Fruit fly (Drosophila melanogaster) whole organism, embryonic: ENCODE data around the gene CG17118.
A peak's percentile ranks its signal among the peaks of the same experiment; 100 is the strongest.

Experiments used
- Awh ChIP-seq: fragments of 200-800 bp; sonication (Bioruptor generic); IDR thresholded peaks from 2 replicates; pipeline ENCODE4, ENCODE4 v1.3.6; 2022; ENCODE audit warnings: missing biosample characterization, missing genetic modification characterization
- Blimp-1 ChIP-seq: fragments of 200-800 bp; sonication (Bioruptor generic); optimal IDR thresholded peaks from 3 replicates; lab custom pipeline; 2018; ENCODE audit warnings: missing biosample characterization, missing genetic modification characterization, mild to moderate bottlenecking, moderate library complexity, missing genetic modification reagents
- Bteb2 ChIP-seq: fragments of 200-800 bp; sonication (Bioruptor generic); optimal IDR thresholded peaks from 2 replicates; lab custom pipeline; 2016; ENCODE audit warnings: missing biosample characterization, missing genetic modification characterization
- CG11456 ChIP-seq: fragments of 200-800 bp; sonication (Bioruptor generic); IDR thresholded peaks from 3 replicates; pipeline ENCODE4 v1.3.6; 2022; ENCODE audit warnings: missing biosample characterization, missing genetic modification characterization
- CG11504 ChIP-seq: fragments of 200-800 bp; sonication (Bioruptor generic); optimal IDR thresholded peaks from 3 replicates; lab custom pipeline; 2019; ENCODE audit warnings: missing biosample characterization, mild to moderate bottlenecking, missing genetic modification characterization, moderate library complexity
- CG11560 ChIP-seq: fragments of 200-800 bp; sonication (Bioruptor generic); IDR thresholded peaks from 3 replicates; pipeline ENCODE4 v1.3.6; 2022; ENCODE audit warnings: missing biosample characterization, missing genetic modification characterization
- CG11696 ChIP-seq: fragments of 200-800 bp; sonication (Bioruptor generic); IDR thresholded peaks from 2 replicates; pipeline ENCODE4 v1.3.6; 2022; ENCODE audit warnings: missing biosample characterization, missing genetic modification characterization
- CG12236 ChIP-seq: fragments of 200-800 bp; sonication (Bioruptor generic); optimal IDR thresholded peaks from 2 replicates; lab custom pipeline; 2016; ENCODE audit warnings: missing biosample characterization, missing genetic modification characterization
- CG15073 ChIP-seq: fragments of 200-800 bp; sonication (Bioruptor generic); optimal IDR thresholded peaks from 2 replicates; lab custom pipeline; 2016; ENCODE audit warnings: missing biosample characterization, missing genetic modification characterization
- CG1529 ChIP-seq: fragments of 200-800 bp; sonication (Bioruptor generic); optimal IDR thresholded peaks from 3 replicates; lab custom pipeline; 2018; ENCODE audit warnings: missing biosample characterization, missing genetic modification characterization
- CG15514 ChIP-seq: fragments of 200-800 bp; sonication (Bioruptor generic); optimal IDR thresholded peaks from 3 replicates; lab custom pipeline; 2017; ENCODE audit warnings: missing biosample characterization, missing genetic modification characterization, mild to moderate bottlenecking, moderate library complexity, missing genetic modification reagents
- CG1603 ChIP-seq: fragments of 200-800 bp; sonication (Bioruptor generic); optimal IDR thresholded peaks from 2 replicates; lab custom pipeline; 2019; ENCODE audit warnings: missing biosample characterization, mild to moderate bottlenecking, missing genetic modification characterization, moderate library complexity
- CG17829 ChIP-seq: fragments of 200-800 bp; optimal IDR thresholded peaks from 2 replicates; lab custom pipeline; 2019; ENCODE audit warnings: missing biosample characterization, mild to moderate bottlenecking, missing genetic modification characterization, moderate library complexity
- CG17912 ChIP-seq: fragments of 200-800 bp; sonication (Bioruptor generic); optimal IDR thresholded peaks from 2 replicates; lab custom pipeline; 2018; ENCODE audit warnings: missing biosample characterization, mild to moderate bottlenecking, missing genetic modification characterization
- CG2199 ChIP-seq: fragments of 200-800 bp; sonication (Bioruptor generic); IDR thresholded peaks from 3 replicates; pipeline ENCODE4 v1.3.6; 2022; ENCODE audit warnings: missing biosample characterization, missing genetic modification characterization
- CG2678 ChIP-seq: fragments of 200-800 bp; sonication (Bioruptor generic); optimal IDR thresholded peaks from 3 replicates; lab custom pipeline; 2019; ENCODE audit warnings: missing biosample characterization, mild to moderate bottlenecking, missing genetic modification characterization, moderate library complexity
- CG34422 ChIP-seq: fragments of 200-800 bp; sonication (Bioruptor generic); IDR thresholded peaks from 3 replicates; pipeline ENCODE4 v1.3.6; 2022; ENCODE audit warnings: missing biosample characterization, missing genetic modification characterization
- CG3726 ChIP-seq: fragments of 200-800 bp; sonication (Bioruptor generic); IDR thresholded peaks from 3 replicates; pipeline ENCODE4, ENCODE4 v1.3.6; 2022; ENCODE audit warnings: missing biosample characterization, missing genetic modification characterization
- CG43689 ChIP-seq: fragments of 200-800 bp; sonication (Bioruptor generic); IDR thresholded peaks from 2 replicates; pipeline ENCODE4 v1.3.6; 2022; ENCODE audit warnings: missing biosample characterization, missing genetic modification characterization
- CG4820 ChIP-seq: fragments of 200-800 bp; sonication (Bioruptor generic); optimal IDR thresholded peaks from 3 replicates; lab custom pipeline; 2016; ENCODE audit warnings: missing biosample characterization, missing genetic modification characterization
- CG5245 ChIP-seq: fragments of 200-800 bp; sonication (Bioruptor generic); optimal IDR thresholded peaks from 3 replicates; lab custom pipeline; 2016; ENCODE audit warnings: missing biosample characterization, missing genetic modification characterization
- CG7839 ChIP-seq: fragments of 200-800 bp; sonication (Bioruptor generic); optimal IDR thresholded peaks from 3 replicates; lab custom pipeline; 2018; ENCODE audit warnings: missing biosample characterization, mild to moderate bottlenecking, missing genetic modification characterization, moderate library complexity
- CG7928 ChIP-seq: fragments of 200-800 bp; sonication (Bioruptor generic); optimal IDR thresholded peaks from 2 replicates; lab custom pipeline; 2017; ENCODE audit warnings: missing biosample characterization, mild to moderate bottlenecking, missing genetic modification characterization
- CG7963 ChIP-seq: fragments of 200-800 bp; sonication (Bioruptor generic); IDR thresholded peaks from 3 replicates; pipeline ENCODE4 v1.3.6; 2022; ENCODE audit warnings: missing biosample characterization, missing genetic modification characterization; ENCODE audit not compliant: partially characterized antibody
- CG8924 ChIP-seq: fragments of 200-800 bp; optimal IDR thresholded peaks from 3 replicates; lab custom pipeline; 2019; ENCODE audit warnings: missing biosample characterization, mild to moderate bottlenecking, missing genetic modification characterization, moderate library complexity
- Chrac-16 ChIP-seq: fragments of 200-800 bp; sonication (Bioruptor generic); optimal IDR thresholded peaks from 3 replicates; lab custom pipeline; 2016; ENCODE audit warnings: missing biosample characterization, missing genetic modification characterization
- CkIIα-i1 ChIP-seq: fragments of 200-800 bp; sonication (Bioruptor generic); IDR thresholded peaks from 2 replicates; pipeline ENCODE4 v1.3.6; 2022; ENCODE audit warnings: missing biosample characterization, missing genetic modification characterization
- D19B ChIP-seq: fragments of 200-800 bp; sonication (Bioruptor generic); optimal IDR thresholded peaks from 2 replicates; lab custom pipeline; 2017; ENCODE audit warnings: missing biosample characterization, mild to moderate bottlenecking, missing genetic modification characterization
- Dad ChIP-seq: fragments of 200-800 bp; sonication (Bioruptor generic); optimal IDR thresholded peaks from 3 replicates; lab custom pipeline; 2016; ENCODE audit warnings: missing biosample characterization, missing genetic modification characterization
- Dp ChIP-seq: fragments of 200-800 bp; sonication (Bioruptor generic); optimal IDR thresholded peaks from 2 replicates; lab custom pipeline; 2018; ENCODE audit warnings: missing biosample characterization, mild to moderate bottlenecking, missing genetic modification characterization, moderate library complexity
- E2f1 ChIP-seq: fragments of 200-800 bp; sonication (Bioruptor generic); IDR thresholded peaks from 2 replicates; pipeline ENCODE4 v1.3.6; 2022; ENCODE audit warnings: missing biosample characterization, missing genetic modification characterization
- HLH54F ChIP-seq: fragments of 200-800 bp; sonication (Bioruptor generic); optimal IDR thresholded peaks from 3 replicates; lab custom pipeline; 2016; ENCODE audit warnings: missing biosample characterization, missing genetic modification characterization
- MTF-1 ChIP-seq: fragments of 200-800 bp; sonication (Bioruptor generic); optimal IDR thresholded peaks from 2 replicates; lab custom pipeline; 2018; ENCODE audit warnings: missing biosample characterization, mild to moderate bottlenecking, missing genetic modification characterization, borderline replicate concordance
- Med ChIP-seq: fragments of 200-800 bp; sonication (Bioruptor generic); peaks from one replicate; lab custom pipeline; 2016; ENCODE audit warnings: missing biosample characterization, missing genetic modification characterization, mild to moderate bottlenecking, inconsistent platforms, moderate library complexity
- Mrtf ChIP-seq: fragments of 200-800 bp; sonication (Bioruptor generic); IDR thresholded peaks from 3 replicates; pipeline ENCODE4 v1.3.6; 2022; ENCODE audit warnings: missing biosample characterization, missing genetic modification characterization
- Oli ChIP-seq: fragments of 200-800 bp; sonication (Bioruptor generic); optimal IDR thresholded peaks from 2 replicates; lab custom pipeline; 2018; ENCODE audit warnings: missing biosample characterization, mild to moderate bottlenecking, missing genetic modification characterization, moderate library complexity
- Side ChIP-seq: fragments of 200-800 bp; sonication (Bioruptor generic); optimal IDR thresholded peaks from 2 replicates; lab custom pipeline; 2016; ENCODE audit warnings: missing biosample characterization, missing genetic modification characterization
- aop ChIP-seq: fragments of 200-800 bp; sonication (Bioruptor generic); IDR thresholded peaks from 2 replicates; pipeline ENCODE4 v1.3.6; 2022; ENCODE audit warnings: missing biosample characterization, missing genetic modification characterization
- bigmax ChIP-seq: fragments of 200-800 bp; sonication (Bioruptor generic); optimal IDR thresholded peaks from 2 replicates; lab custom pipeline; 2018; ENCODE audit warnings: missing biosample characterization, mild to moderate bottlenecking, missing genetic modification characterization
- cas ChIP-seq: fragments of 200-800 bp; sonication (Bioruptor generic); IDR thresholded peaks from 2 replicates; pipeline ENCODE4 v1.3.6; 2022; ENCODE audit warnings: missing biosample characterization, missing genetic modification characterization
- caup ChIP-seq: fragments of 200-800 bp; sonication (Bioruptor generic); optimal IDR thresholded peaks from 3 replicates; lab custom pipeline; 2017; ENCODE audit warnings: missing biosample characterization, mild to moderate bottlenecking, missing genetic modification characterization, moderate library complexity; ENCODE audit not compliant: severe bottlenecking
- da ChIP-seq: fragments of 200-800 bp; sonication (Bioruptor generic); optimal IDR thresholded peaks from 2 replicates; lab custom pipeline; 2016; ENCODE audit warnings: missing biosample characterization, missing genetic modification characterization
- dimm ChIP-seq: fragments of 200-800 bp; sonication (Bioruptor generic); IDR thresholded peaks from 2 replicates; pipeline ENCODE4 v1.3.6; 2022; ENCODE audit warnings: missing biosample characterization, missing genetic modification characterization
- dm ChIP-seq: fragments of 200-800 bp; sonication (Bioruptor generic); optimal IDR thresholded peaks from 3 replicates; lab custom pipeline; 2016; ENCODE audit warnings: missing biosample characterization, missing genetic modification characterization
- gcm ChIP-seq: fragments of 200-800 bp; sonication (Bioruptor generic); optimal IDR thresholded peaks from 2 replicates; lab custom pipeline; 2019; ENCODE audit warnings: missing biosample characterization, mild to moderate bottlenecking, missing genetic modification characterization, moderate library complexity
- gt ChIP-seq: fragments of 200-800 bp; sonication (Bioruptor generic); IDR thresholded peaks from 2 replicates; pipeline ENCODE4 v1.3.6; 2022; ENCODE audit warnings: missing biosample characterization, missing genetic modification characterization
- knrl ChIP-seq: fragments of 200-800 bp; sonication (Bioruptor generic); IDR thresholded peaks from 3 replicates; pipeline ENCODE4 v1.3.6; 2022; ENCODE audit warnings: missing biosample characterization, missing genetic modification characterization; ENCODE audit not compliant: partially characterized antibody
- luna ChIP-seq: fragments of 200-800 bp; sonication (Bioruptor generic); optimal IDR thresholded peaks from 2 replicates; lab custom pipeline; 2016; ENCODE audit warnings: missing biosample characterization, missing genetic modification characterization
- ranshi ChIP-seq: fragments of 200-800 bp; sonication (Bioruptor generic); IDR thresholded peaks from 2 replicates; pipeline ENCODE4 v1.3.6; 2022; ENCODE audit warnings: missing biosample characterization, missing genetic modification characterization
- scrt ChIP-seq: fragments of 200-800 bp; sonication (Bioruptor generic); optimal IDR thresholded peaks from 2 replicates; lab custom pipeline; 2018; ENCODE audit warnings: missing biosample characterization, mild to moderate bottlenecking, missing genetic modification characterization, moderate library complexity
- trh ChIP-seq: fragments of 200-800 bp; sonication (Bioruptor generic); optimal IDR thresholded peaks from 2 replicates; lab custom pipeline; 2016; ENCODE audit warnings: missing biosample characterization, missing genetic modification characterization
- vvl ChIP-seq: fragments of 200-800 bp; sonication (Bioruptor generic); IDR thresholded peaks from 2 replicates; pipeline ENCODE4 v1.3.6; 2022; ENCODE audit warnings: missing biosample characterization, missing genetic modification characterization

The CG17118 gene

DNA sequence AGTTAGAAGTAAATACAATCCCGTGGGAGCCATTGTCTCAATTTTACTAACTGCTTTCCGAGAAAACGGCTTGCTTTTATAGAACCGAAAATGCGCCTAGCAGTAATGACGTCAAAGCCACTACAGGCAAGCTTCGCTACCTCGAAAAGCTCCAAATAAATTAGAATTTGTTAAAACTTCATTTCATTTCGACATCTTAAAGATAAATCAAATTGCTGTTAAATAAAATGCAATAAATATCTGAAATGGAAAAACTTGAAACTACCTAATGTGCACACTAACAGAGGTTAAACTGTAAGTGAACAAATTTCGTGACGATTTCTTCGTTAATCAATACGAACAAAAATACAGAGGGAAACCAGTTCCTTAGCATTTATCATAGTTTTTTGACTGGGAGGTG lies 32.1 kb upstream of the CG17118 start, which contains the start of gene CG7300 (continued):
- no peak for TF ChIP-seq aop (GFP tag; lab: Robert Waterston, UW)
- TF ChIP-seq CG17912 (GFP tag; lab: Kevin White, UChicago): no peak
- peak; percentile 45 for TF ChIP-seq caup (GFP tag; lab: Kevin White, UChicago)
- TF ChIP-seq da (GFP tag; lab: Kevin White, UChicago): no peak
- no peak for TF ChIP-seq CG5245 (GFP tag; lab: Kevin White, UChicago)
- TF ChIP-seq CG2199 (GFP tag; lab: Robert Waterston, UW): no peak
- no peak for TF ChIP-seq knrl (GFP tag; lab: Robert Waterston, UW)
- peak; percentile 11 for TF ChIP-seq D19B (GFP tag; lab: Kevin White, UChicago)
- TF ChIP-seq Awh (GFP tag; lab: Robert Waterston, UW): peak; percentile 59
- TF ChIP-seq CG17829 (tag; lab: Kevin White, UChicago): peak; percentile 17
- TF ChIP-seq CG11696 (GFP tag; lab: Robert Waterston, UW): peak; percentile 38; the same call in 1 of the 2 replicates
- no peak for TF ChIP-seq CG11560 (tag; lab: Robert Waterston, UW)
- TF ChIP-seq CG7963: no peak
- no peak for TF ChIP-seq Side (GFP tag; lab: Kevin White, UChicago)
- peak; percentile 74 for TF ChIP-seq CG7839 (tag; lab: Kevin White, UChicago)
- TF ChIP-seq MTF-1: no peak
- no peak for TF ChIP-seq CG43689 (GFP tag; lab: Robert Waterston, UW)
- TF ChIP-seq HLH54F (GFP tag; lab: Kevin White, UChicago): peak; percentile 21
- no peak for TF ChIP-seq CG34422
- peak; percentile 48 for TF ChIP-seq CG1603
- no peak for TF ChIP-seq gcm (GFP tag; lab: Kevin White, UChicago)
- TF ChIP-seq CG7928 (GFP tag; lab: Kevin White, UChicago): peak; percentile 38
- peak; percentile 23 for TF ChIP-seq CG15514
- TF ChIP-seq vvl (GFP tag; lab: Robert Waterston, UW): peak; percentile 80
- TF ChIP-seq ranshi (GFP tag; lab: Robert Waterston, UW): no peak
- TF ChIP-seq Dp (GFP tag; lab: Kevin White, UChicago): no peak
- TF ChIP-seq cas (GFP tag; lab: Robert Waterston, UW): no peak
- TF ChIP-seq CG12236 (GFP tag; lab: Kevin White, UChicago): no peak
- TF ChIP-seq dm: no peak
- no peak for TF ChIP-seq CkIIα-i1 (GFP tag; lab: Robert Waterston, UW)
- no peak for TF ChIP-seq CG11504
- peak; percentile 36 for TF ChIP-seq CG8924 (tag; lab: Kevin White, UChicago)
- peak; percentile 39 for TF ChIP-seq CG4820
- TF ChIP-seq CG15073 (GFP tag; lab: Kevin White, UChicago): no peak
- no peak for TF ChIP-seq CG3726 (GFP tag; lab: Robert Waterston, UW)
- TF ChIP-seq CG11456 (GFP tag; lab: Robert Waterston, UW): peak; percentile 76
- TF ChIP-seq Mrtf: no peak
- TF ChIP-seq gt (GFP tag; lab: Robert Waterston, UW): no peak
- TF ChIP-seq Med (GFP tag; lab: Kevin White, UChicago): peak; percentile 93
- no peak for TF ChIP-seq CG1529 (GFP tag; lab: Kevin White, UChicago)
- TF ChIP-seq Dad (GFP tag; lab: Kevin White, UChicago): peak; percentile 27
- TF ChIP-seq bigmax: no peak
- peak; percentile 26 for TF ChIP-seq scrt (GFP tag; lab: Kevin White, UChicago)
- TF ChIP-seq Bteb2 (GFP tag; lab: Kevin White, UChicago): peak; percentile 68
- TF ChIP-seq dimm (GFP tag; lab: Robert Waterston, UW): no peak
- TF ChIP-seq trh: no peak
- TF ChIP-seq CG2678 (tag; lab: Kevin White, UChicago): peak; percentile 74
- TF ChIP-seq Oli (tag; lab: Kevin White, UChicago): peak; percentile 57
- peak; percentile 41; the same call in 1 of the 2 replicates for TF ChIP-seq E2f1 (GFP tag; lab: Robert Waterston, UW)
- TF ChIP-seq Blimp-1 (GFP tag; lab: Kevin White, UChicago): peak; percentile 70
- peak; percentile 39 for TF ChIP-seq Chrac-16 (GFP tag; lab: Kevin White, UChicago)
- TF ChIP-seq luna (GFP tag; lab: Kevin White, UChicago): no peak
